Fruit fly (Drosophila melanogaster) whole organism: ENCODE data around the gene CG7829.

Experiments
- CG8478 ChIP-seq: fragments of >200 bp; optimal IDR thresholded peaks from 2 replicates; lab custom pipeline; 2018; ENCODE audit warnings: inconsistent platforms
- Dll ChIP-seq: fragments of >200 bp; optimal IDR thresholded peaks from 2 replicates; lab custom pipeline; 2017
- pan ChIP-seq: fragments of >200 bp; optimal IDR thresholded peaks from 2 replicates; lab custom pipeline; 2017
- psq ChIP-seq: fragments of >200 bp; optimal IDR thresholded peaks from 2 replicates; lab custom pipeline; 2017
- usp ChIP-seq: fragments of >200 bp; optimal IDR thresholded peaks from 2 replicates; lab custom pipeline; 2017; ENCODE audit warnings: missing biosample characterization, missing genetic modification characterization, mixed read lengths

dm6 chr3R:29778139-29778984 lies 39.2 kb downstream of the CG7829 start:
- TF ChIP-seq usp (no peak), CG8478 (lab: Kevin White, UChicago) (no peak), psq (lab: Kevin White, UChicago) (no peak), pan (lab: Kevin White, UChicago) (peak; percentile 93), Dll (no peak)
